Worm (Caenorhabditis elegans) whole organism, midembryonic: ENCODE measurements around the gene K08F9.4.

Experiments used
- T22C8.4 ChIP-seq: fragments of 200-800 bp; sonication (Bioruptor generic); IDR thresholded peaks from 2 replicates; pipeline ENCODE4 v1.3.6; 2022; ENCODE audit warnings: missing genetic modification characterization, missing compliant biosample characterization
- cog-1 ChIP-seq: sonication (generic microtip); optimal IDR thresholded peaks from 2 replicates; lab custom pipeline; 2016; ENCODE audit warnings: missing genetic modification characterization, missing compliant biosample characterization
- flt-1 ChIP-seq: fragments of 200-800 bp; sonication (Bioruptor generic); IDR thresholded peaks from 2 replicates; pipeline ENCODE4 v1.3.6; 2022; ENCODE audit warnings: missing genetic modification characterization, missing compliant biosample characterization
- klf-2 ChIP-seq: fragments of 200-800 bp; sonication (Bioruptor generic); conservative IDR thresholded peaks from 2 replicates; pipeline ENCODE4 v1.3.6; 2022; ENCODE audit warnings: missing genetic modification reagents, missing genetic modification characterization, missing compliant biosample characterization
- med-1 ChIP-seq: sonication (generic microtip); optimal IDR thresholded peaks from 2 replicates; lab custom pipeline; 2017; ENCODE audit warnings: missing genetic modification characterization, mild to moderate bottlenecking, missing compliant biosample characterization, antibody characterized with exemption, missing genetic modification reagents; ENCODE audit not compliant: insufficient read depth
- ref-1 ChIP-seq: fragments of 200-800 bp; sonication (Bioruptor generic); conservative IDR thresholded peaks from 2 replicates; pipeline ENCODE4 v1.3.6; 2022; ENCODE audit warnings: missing genetic modification reagents, missing genetic modification characterization, missing compliant biosample characterization
- tab-1 ChIP-seq: fragments of 200-800 bp; sonication (Bioruptor generic); IDR thresholded peaks from 2 replicates; pipeline ENCODE4 v1.3.6; 2022; ENCODE audit warnings: missing genetic modification characterization, missing compliant biosample characterization
- ztf-23 ChIP-seq: fragments of 200-800 bp; sonication (Bioruptor generic); IDR thresholded peaks from 2 replicates; pipeline ENCODE4 v1.3.6; 2022; ENCODE audit warnings: missing genetic modification reagents, missing genetic modification characterization, missing compliant biosample characterization
- ztf-29 ChIP-seq: fragments of 200-800 bp; sonication (Bioruptor generic); IDR thresholded peaks from 2 replicates; pipeline ENCODE4 v1.3.6; 2022; ENCODE audit warnings: missing genetic modification reagents, missing genetic modification characterization, missing compliant biosample characterization

K08F9.4 gene

ce11 chrV:15148800-15149199 lies 5.0 kb downstream of the K08F9.4 start, which contains the start of gene T09F5.1:
Gene T09F5.1 (plus strand): TSS chrV:15149100.
- no peak for TF ChIP-seq ztf-23 (GFP tag; lab: Robert Waterston, UW)
- no peak for TF ChIP-seq tab-1 (GFP tag; lab: Robert Waterston, UW)
- TF ChIP-seq flt-1, result no peak

ce11 chrV:15150176-15150575 lies 6.4 kb downstream of the K08F9.4 start:
- TF ChIP-seq tab-1 (GFP tag; lab: Robert Waterston, UW) (no peak), ref-1 (no peak), ztf-23 (GFP tag; lab: Robert Waterston, UW) (no peak), T22C8.4 (no peak), ztf-29 (no peak), med-1 (GFP tag; lab: Kevin White, UChicago) (no peak), cog-1 (tag; lab: Kevin White, UChicago) (no peak)

ce11 chrV:15150661-15151060 lies 6.8 kb downstream of the K08F9.4 start, which contains the start of gene T09F5.2:
Gene T09F5.2 (plus strand): TSS chrV:15150961.
- TF ChIP-seq med-1 (GFP tag; lab: Kevin White, UChicago) (no peak), ztf-29 (no peak), tab-1 (GFP tag; lab: Robert Waterston, UW) (no peak), T22C8.4 (no peak), cog-1 (tag; lab: Kevin White, UChicago) (no peak), ref-1 (no peak), flt-1 (no peak), klf-2 (GFP tag; lab: Robert Waterston, UW) (no peak), ztf-23 (GFP tag; lab: Robert Waterston, UW) (no peak)

ce11 chrV:15152010-15152409 lies 8.2 kb downstream of the K08F9.4 start:
- TF ChIP-seq med-1 (GFP tag; lab: Kevin White, UChicago) (no peak), flt-1 (no peak), cog-1 (tag; lab: Kevin White, UChicago) (no peak)

- TF ChIP-seq cog-1 (tag; lab: Kevin White, UChicago) (no peak), tab-1 (GFP tag; lab: Robert Waterston, UW) (no peak), T22C8.4 (no peak), ztf-29 (no peak), med-1 (GFP tag; lab: Kevin White, UChicago) (no peak), klf-2 (GFP tag; lab: Robert Waterston, UW) (no peak), ref-1 (no peak), ztf-23 (GFP tag; lab: Robert Waterston, UW) (no peak), flt-1 (no peak)
These were observed 9.5 kb downstream of the K08F9.4 start, which contains the start of gene srh-55 for ce11 chrV:15153277-15153676. Gene srh-55 (plus strand): TSS chrV:15153577.

- TF ChIP-seq ztf-29 (no peak), flt-1 (no peak), tab-1 (GFP tag; lab: Robert Waterston, UW) (no peak), med-1 (GFP tag; lab: Kevin White, UChicago) (no peak)
These were observed 12.7 kb downstream of the K08F9.4 start for ce11 chrV:15156504-15156903.

ce11 chrV:15158691-15159090 lies 14.9 kb downstream of the K08F9.4 start, which contains the start of gene str-45:
Gene str-45 (plus strand): TSS chrV:15158991.
- TF ChIP-seq ref-1 (no peak), ztf-23 (GFP tag; lab: Robert Waterston, UW) (no peak), cog-1 (tag; lab: Kevin White, UChicago) (no peak), tab-1 (GFP tag; lab: Robert Waterston, UW) (no peak), klf-2 (GFP tag; lab: Robert Waterston, UW) (no peak), T22C8.4 (no peak), med-1 (GFP tag; lab: Kevin White, UChicago) (no peak), flt-1 (no peak), ztf-29 (no peak)

- TF ChIP-seq ztf-23 (GFP tag; lab: Robert Waterston, UW) (no peak), med-1 (GFP tag; lab: Kevin White, UChicago) (no peak), flt-1 (no peak), klf-2 (GFP tag; lab: Robert Waterston, UW) (no peak), ztf-29 (no peak), tab-1 (GFP tag; lab: Robert Waterston, UW) (no peak), cog-1 (tag; lab: Kevin White, UChicago) (no peak), ref-1 (no peak), T22C8.4 (no peak)
These were observed 18.9 kb downstream of the K08F9.4 start, which contains the start of gene srz-11 for ce11 chrV:15162697-15163096. Gene srz-11 (plus strand): TSS chrV:15163082.

ce11 chrV:15175459-15175858 lies 31.6 kb downstream of the K08F9.4 start, which contains the start of gene clec-47:
Gene clec-47 (plus strand): TSS chrV:15175759.
- TF ChIP-seq ztf-23 (GFP tag; lab: Robert Waterston, UW) (no peak), T22C8.4 (no peak), ref-1 (no peak), tab-1 (GFP tag; lab: Robert Waterston, UW) (no peak), flt-1 (no peak), ztf-29 (no peak), med-1 (GFP tag; lab: Kevin White, UChicago) (no peak), klf-2 (GFP tag; lab: Robert Waterston, UW) (no peak), cog-1 (tag; lab: Kevin White, UChicago) (no peak)

- TF ChIP-seq ztf-23 (GFP tag; lab: Robert Waterston, UW), result no peak
- no peak for TF ChIP-seq ztf-29
- TF ChIP-seq tab-1 (GFP tag; lab: Robert Waterston, UW), result no peak
- no peak for TF ChIP-seq T22C8.4
- no peak for TF ChIP-seq klf-2 (GFP tag; lab: Robert Waterston, UW)
- TF ChIP-seq flt-1, result no peak
- TF ChIP-seq cog-1 (tag; lab: Kevin White, UChicago), result no peak
- no peak for TF ChIP-seq ref-1
- TF ChIP-seq med-1 (GFP tag; lab: Kevin White, UChicago), result no peak
These were observed 35.9 kb downstream of the K08F9.4 start, which contains the start of gene T09F5.10 for ce11 chrV:15179757-15180156. Gene T09F5.10 (plus strand): TSS chrV:15180057.
